Worm (Caenorhabditis elegans) whole organism, mixed stage, embryonic: Measurements from ENCODE around the gene K10B4.1.

Experiments used
- ces-1 ChIP-seq: fragments of 150-350 bp; optimal IDR thresholded peaks from 2 replicates; lab custom pipeline; 2014; ENCODE audit warnings: missing biosample characterization, missing genetic modification reagents, missing genetic modification characterization
- nhr-12 ChIP-seq: fragments of 150-350 bp; optimal IDR thresholded peaks from 2 replicates; lab custom pipeline; 2014; ENCODE audit warnings: missing biosample characterization, missing genetic modification characterization
- nhr-28 ChIP-seq: fragments of 150-350 bp; optimal IDR thresholded peaks from 2 replicates; lab custom pipeline; 2014; ENCODE audit warnings: missing biosample characterization, missing genetic modification characterization
- sem-2 ChIP-seq: fragments of 200-800 bp; sonication (Bioruptor generic); optimal IDR thresholded peaks from 2 replicates; lab custom pipeline; 2018; ENCODE audit warnings: mild to moderate bottlenecking, missing genetic modification characterization, missing compliant biosample characterization
- unc-39 ChIP-seq: fragments of 150-350 bp; optimal IDR thresholded peaks from 2 replicates; lab custom pipeline; 2014; ENCODE audit warnings: missing biosample characterization, missing genetic modification characterization

DNA sequence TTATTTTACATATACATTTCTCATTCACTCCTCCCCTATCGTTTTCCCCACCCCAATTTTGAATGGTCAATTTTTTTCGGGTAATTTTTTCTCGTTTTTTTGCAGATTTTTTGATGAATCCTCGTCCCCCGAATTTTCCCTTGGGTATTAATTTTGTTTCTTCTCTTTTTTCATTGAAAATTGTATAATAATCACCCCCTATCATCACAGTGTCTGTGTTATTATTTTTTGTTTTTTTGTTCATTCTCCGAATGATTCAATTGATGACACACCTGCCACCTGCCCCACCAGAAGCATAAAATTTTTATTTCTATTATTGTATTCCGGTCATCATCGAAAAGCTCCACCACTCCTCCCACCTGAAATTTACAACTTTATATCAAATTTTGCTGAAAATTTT is 17.0 kb downstream of the K10B4.1 start, which contains the start of gene T25D3.3:
- TF ChIP-seq nhr-12 (tag; lab: Kevin White, UChicago) (no peak), ces-1 (GFP tag; lab: Kevin White, UChicago) (no peak), nhr-28 (tag; lab: Kevin White, UChicago) (no peak), sem-2 (GFP tag; lab: Kevin White, UChicago) (no peak), unc-39 (tag; lab: Kevin White, UChicago) (no peak)
